Worm (Caenorhabditis elegans) whole organism, mixed stage, embryonic: ENCODE results near the gene W01B6.5.

Source experiments
- M03D4.4 ChIP-seq: sonication (generic microtip); optimal IDR thresholded peaks from 2 replicates; lab custom pipeline; 2017; ENCODE audit warnings: mild to moderate bottlenecking, missing genetic modification characterization, missing compliant biosample characterization
- bed-3 ChIP-seq: fragments of 200-800 bp; sonication (Bioruptor generic); optimal IDR thresholded peaks from 3 replicates; lab custom pipeline; 2018; ENCODE audit warnings: mild to moderate bottlenecking, missing genetic modification characterization, moderate library complexity, missing compliant biosample characterization
- blmp-1 ChIP-seq: fragments of 150-350 bp; optimal IDR thresholded peaks from 2 replicates; lab custom pipeline; 2014; ENCODE audit warnings: missing biosample characterization, missing genetic modification characterization
- ceh-39 ChIP-seq: fragments of 150-350 bp; optimal IDR thresholded peaks from 2 replicates; lab custom pipeline; 2014; ENCODE audit warnings: missing biosample characterization, missing genetic modification characterization
- ceh-43 ChIP-seq: fragments of 200-800 bp; sonication (Bioruptor generic); optimal IDR thresholded peaks from 2 replicates; lab custom pipeline; 2018; ENCODE audit warnings: mild to moderate bottlenecking, missing genetic modification characterization, moderate library complexity, missing compliant biosample characterization
- ceh-83 ChIP-seq: fragments of 200-800 bp; sonication (Bioruptor generic); optimal IDR thresholded peaks from 2 replicates; lab custom pipeline; 2018; ENCODE audit warnings: mild to moderate bottlenecking, missing genetic modification characterization, missing compliant biosample characterization
- ces-1 ChIP-seq: fragments of 150-350 bp; optimal IDR thresholded peaks from 2 replicates; lab custom pipeline; 2014; ENCODE audit warnings: missing biosample characterization, missing genetic modification reagents, missing genetic modification characterization
- cnd-1 ChIP-seq: fragments of 200-800 bp; sonication (Bioruptor generic); optimal IDR thresholded peaks from 2 replicates; lab custom pipeline; 2018; ENCODE audit warnings: mild to moderate bottlenecking, missing genetic modification characterization, missing compliant biosample characterization
- drap-1 ChIP-seq: fragments of 200-800 bp; sonication (Bioruptor generic); optimal IDR thresholded peaks from 3 replicates; lab custom pipeline; 2018; ENCODE audit warnings: mild to moderate bottlenecking, missing genetic modification characterization, missing compliant biosample characterization
- elt-3 ChIP-seq: fragments of 150-350 bp; optimal IDR thresholded peaks from 2 replicates; lab custom pipeline; 2014; ENCODE audit warnings: missing biosample characterization, missing genetic modification characterization
- flh-1 ChIP-seq: fragments of 200-800 bp; sonication (Bioruptor generic); optimal IDR thresholded peaks from 2 replicates; lab custom pipeline; 2018; ENCODE audit warnings: mild to moderate bottlenecking, missing genetic modification characterization, moderate library complexity, missing compliant biosample characterization
- ham-2 ChIP-seq: fragments of 200-800 bp; sonication (Bioruptor generic); optimal IDR thresholded peaks from 2 replicates; lab custom pipeline; 2018; ENCODE audit warnings: mild to moderate bottlenecking, missing genetic modification characterization, missing compliant biosample characterization
- lin-32 ChIP-seq: fragments of 200-800 bp; sonication (Bioruptor generic); optimal IDR thresholded peaks from 2 replicates; lab custom pipeline; 2018; ENCODE audit warnings: mild to moderate bottlenecking, missing genetic modification characterization, missing compliant biosample characterization
- lsy-2 ChIP-seq: fragments of 150-350 bp; optimal IDR thresholded peaks from 2 replicates; lab custom pipeline; 2014; ENCODE audit warnings: missing biosample characterization, missing genetic modification characterization
- nhr-2 ChIP-seq: fragments of 150-350 bp; optimal IDR thresholded peaks from 2 replicates; lab custom pipeline; 2014; ENCODE audit warnings: missing biosample characterization, missing genetic modification characterization
- nhr-28 ChIP-seq: fragments of 150-350 bp; optimal IDR thresholded peaks from 2 replicates; lab custom pipeline; 2014; ENCODE audit warnings: missing biosample characterization, missing genetic modification characterization
- nhr-76 ChIP-seq: sonication (generic microtip); optimal IDR thresholded peaks from 2 replicates; lab custom pipeline; 2017; ENCODE audit warnings: missing biosample characterization, missing genetic modification characterization
- sem-2 ChIP-seq: fragments of 200-800 bp; sonication (Bioruptor generic); optimal IDR thresholded peaks from 2 replicates; lab custom pipeline; 2018; ENCODE audit warnings: mild to moderate bottlenecking, missing genetic modification characterization, missing compliant biosample characterization
- unc-62 ChIP-seq: fragments of 150-350 bp; optimal IDR thresholded peaks from 2 replicates; lab custom pipeline; 2014; ENCODE audit warnings: missing biosample characterization, missing genetic modification reagents, missing genetic modification characterization
- zip-8 ChIP-seq: fragments of 150-350 bp; optimal IDR thresholded peaks from 2 replicates; lab custom pipeline; 2014; ENCODE audit warnings: missing biosample characterization, missing genetic modification characterization
- ztf-11 ChIP-seq: fragments of 150-350 bp; optimal IDR thresholded peaks from 2 replicates; lab custom pipeline; 2014; ENCODE audit warnings: missing biosample characterization, missing genetic modification characterization

The W01B6.5 gene

ce11 chrIV:10112570-10112969, 36.6 kb downstream of the W01B6.5 start, which contains the start of gene nsph-3.2:
Gene nsph-3.2 (plus strand): TSS chrIV:10112870.
- TF ChIP-seq nhr-76 (tag; lab: Kevin White, UChicago) (no peak), cnd-1 (tag; lab: Kevin White, UChicago) (no peak), lin-32 (GFP tag; lab: Kevin White, UChicago) (no peak)

DNA sequence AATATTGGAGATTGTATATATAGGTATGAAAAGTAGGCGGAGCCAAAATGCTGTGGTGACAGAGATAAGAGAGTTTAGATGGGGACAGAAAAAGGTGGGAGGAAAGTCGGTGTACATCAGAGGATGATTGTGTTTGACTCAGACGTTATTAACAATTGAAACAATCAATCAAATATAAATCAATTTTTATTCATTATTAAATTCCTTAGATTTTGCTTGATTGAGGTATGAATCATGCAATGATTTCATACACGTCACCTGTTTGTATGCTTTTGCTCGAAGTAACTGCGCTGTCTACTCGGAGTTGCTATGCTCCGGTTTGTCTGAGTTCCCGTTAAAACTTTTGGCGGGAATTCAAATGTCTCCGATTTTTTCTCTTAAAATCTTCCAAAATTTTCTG, 39.1 kb downstream of the W01B6.5 start, which contains the start of gene C04G2.10:
TSS of gene C04G2.10 (plus strand) at position 301 of the 400 bp plus-strand sequence.
- TF ChIP-seq lsy-2 (tag; lab: Kevin White, UChicago) (no peak), bed-3 (GFP tag; lab: Kevin White, UChicago) (no peak)

ce11 chrIV:10116765-10117164, 40.8 kb downstream of the W01B6.5 start:
- TF ChIP-seq unc-62 (no peak), lsy-2 (tag; lab: Kevin White, UChicago) (no peak)

DNA sequence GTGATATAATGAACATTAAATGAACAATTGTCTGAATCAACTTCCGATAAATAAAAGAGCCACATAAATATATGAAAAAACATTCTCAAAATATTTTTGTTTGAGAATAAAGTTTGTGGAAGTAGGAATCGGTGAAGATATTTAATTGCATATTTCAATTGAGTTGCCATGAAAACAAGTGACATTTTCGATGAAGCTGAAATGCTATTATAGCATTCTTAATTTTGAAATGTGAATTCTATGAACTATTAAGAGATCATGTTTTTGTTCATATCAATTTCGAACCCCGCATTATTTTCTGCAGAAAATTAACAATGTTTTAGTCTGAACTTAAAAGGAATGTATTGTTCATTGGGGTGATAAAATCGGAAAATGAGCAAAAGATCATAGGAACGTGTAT, 46.2 kb downstream of the W01B6.5 start, which contains the start of gene irld-21:
TSS of gene irld-21 (minus strand) at position 101 of the 400 bp plus-strand sequence.
- TF ChIP-seq cnd-1 (tag; lab: Kevin White, UChicago) (no peak), nhr-76 (tag; lab: Kevin White, UChicago) (no peak), ceh-43 (GFP tag; lab: Kevin White, UChicago) (no peak), sem-2 (GFP tag; lab: Kevin White, UChicago) (no peak), nhr-28 (no peak), ham-2 (GFP tag; lab: Kevin White, UChicago) (no peak), drap-1 (GFP tag; lab: Kevin White, UChicago) (no peak), ces-1 (GFP tag; lab: Kevin White, UChicago) (no peak), flh-1 (GFP tag; lab: Kevin White, UChicago) (no peak), unc-62 (no peak), lsy-2 (tag; lab: Kevin White, UChicago) (no peak), M03D4.4 (no peak), blmp-1 (tag; lab: Kevin White, UChicago) (no peak), ceh-83 (GFP tag; lab: Kevin White, UChicago) (no peak), bed-3 (GFP tag; lab: Kevin White, UChicago) (no peak)

- no peak for TF ChIP-seq ztf-11 (tag; lab: Kevin White, UChicago)
- TF ChIP-seq zip-8 (tag; lab: Kevin White, UChicago), result no peak
- no peak for TF ChIP-seq unc-62
- TF ChIP-seq elt-3 (tag; lab: Kevin White, UChicago), result no peak
- no peak for TF ChIP-seq flh-1 (GFP tag; lab: Kevin White, UChicago)
- TF ChIP-seq nhr-2 (tag; lab: Kevin White, UChicago), result no peak
- no peak for TF ChIP-seq ceh-39 (tag; lab: Kevin White, UChicago)
Observed at ce11 chrIV:10126544-10126943, 50.5 kb downstream of the W01B6.5 start, which contains the start of gene ctf-18. Gene ctf-18 (minus strand): TSS chrIV:10126644.
